Worm (Caenorhabditis elegans) whole organism, young adult: ENCODE measurements around the gene C16A11.3.

Experiments used
- B0019.2 ChIP-seq: fragments of 200-800 bp; sonication (Bioruptor generic); conservative IDR thresholded peaks from 2 replicates; pipeline ENCODE4 v1.3.6; 2022; ENCODE audit warnings: missing genetic modification reagents, missing genetic modification characterization, missing compliant biosample characterization
- C06A6.2 ChIP-seq: fragments of 200-800 bp; sonication (Bioruptor generic); conservative IDR thresholded peaks from 2 replicates; pipeline ENCODE4 v1.3.6; 2022; ENCODE audit warnings: missing genetic modification characterization, missing compliant biosample characterization
- D2030.7 ChIP-seq: fragments of 200-800 bp; sonication (Bioruptor generic); IDR thresholded peaks from 2 replicates; pipeline ENCODE4 v1.3.6; 2022; ENCODE audit warnings: missing genetic modification reagents, missing genetic modification characterization, missing compliant biosample characterization
- F10E7.11 ChIP-seq: sonication (generic microtip); optimal IDR thresholded peaks from 2 replicates; lab custom pipeline; 2017; ENCODE audit warnings: mild to moderate bottlenecking, missing genetic modification characterization, moderate library complexity, missing compliant biosample characterization
- F33H1.4 ChIP-seq: fragments of 200-800 bp; sonication (Bioruptor generic); IDR thresholded peaks from 2 replicates; pipeline ENCODE4 v1.3.6; 2022; ENCODE audit warnings: missing genetic modification reagents, missing genetic modification characterization, missing compliant biosample characterization
- F37B4.10 ChIP-seq: fragments of 200-800 bp; sonication (Bioruptor generic); IDR thresholded peaks from 2 replicates; pipeline ENCODE4 v1.3.6; 2022; ENCODE audit warnings: missing genetic modification characterization, missing compliant biosample characterization
- F49E8.2 ChIP-seq: sonication (generic microtip); optimal IDR thresholded peaks from 3 replicates; lab custom pipeline; 2017; ENCODE audit warnings: missing genetic modification characterization, mild to moderate bottlenecking, missing compliant biosample characterization, antibody characterized with exemption, moderate library complexity; ENCODE audit not compliant: insufficient read depth
- F52B5.7 ChIP-seq: sonication (generic microtip); optimal IDR thresholded peaks from 2 replicates; lab custom pipeline; 2016; ENCODE audit warnings: mild to moderate bottlenecking, missing genetic modification characterization, missing compliant biosample characterization
- K11D2.4 ChIP-seq: fragments of 200-800 bp; sonication (Bioruptor generic); IDR thresholded peaks from 2 replicates; pipeline ENCODE4 v1.3.6; 2022; ENCODE audit warnings: missing genetic modification reagents, missing genetic modification characterization, missing compliant biosample characterization
- T07F8.4 ChIP-seq: sonication (generic microtip); optimal IDR thresholded peaks from 2 replicates; lab custom pipeline; 2016; ENCODE audit warnings: mild to moderate bottlenecking, missing genetic modification characterization, moderate library complexity, missing compliant biosample characterization
- Y53G8AR.9 ChIP-seq: fragments of 200-800 bp; sonication (Bioruptor generic); conservative IDR thresholded peaks from 2 replicates; pipeline ENCODE4 v1.3.6; 2022; ENCODE audit warnings: missing genetic modification reagents, missing genetic modification characterization, missing compliant biosample characterization
- Y56A3A.18 ChIP-seq: fragments of 200-800 bp; sonication (Bioruptor generic); IDR thresholded peaks from 2 replicates; pipeline ENCODE4 v1.3.6; 2022; ENCODE audit warnings: missing genetic modification reagents, missing genetic modification characterization, missing compliant biosample characterization
- atf-7 ChIP-seq: sonication (generic microtip); optimal IDR thresholded peaks from 2 replicates; lab custom pipeline; 2017; ENCODE audit warnings: mild to moderate bottlenecking, missing genetic modification characterization, missing compliant biosample characterization
- athp-1 ChIP-seq: sonication (generic microtip); optimal IDR thresholded peaks from 2 replicates; lab custom pipeline; 2017; ENCODE audit warnings: mild to moderate bottlenecking, missing genetic modification characterization, missing compliant biosample characterization
- attf-5 ChIP-seq: fragments of 200-800 bp; sonication (Bioruptor generic); optimal IDR thresholded peaks from 2 replicates; lab custom pipeline; 2018; ENCODE audit warnings: mild to moderate bottlenecking, missing genetic modification characterization, missing compliant biosample characterization
- bed-1 ChIP-seq: fragments of 200-800 bp; sonication (Bioruptor generic); IDR thresholded peaks from 2 replicates; pipeline ENCODE4 v1.3.6; 2022; ENCODE audit warnings: missing genetic modification reagents, missing genetic modification characterization, missing compliant biosample characterization
- bed-2 ChIP-seq: fragments of 200-800 bp; sonication (Bioruptor generic); IDR thresholded peaks from 2 replicates; pipeline ENCODE4 v1.3.6; 2022; ENCODE audit warnings: missing genetic modification reagents, missing genetic modification characterization, missing compliant biosample characterization
- ceh-58 ChIP-seq: fragments of 200-800 bp; sonication (Bioruptor generic); IDR thresholded peaks from 2 replicates; pipeline ENCODE4 v1.3.6; 2022; ENCODE audit warnings: missing genetic modification characterization, missing compliant biosample characterization
- ceh-91 ChIP-seq: fragments of 200-800 bp; sonication (Bioruptor generic); IDR thresholded peaks from 2 replicates; pipeline ENCODE4 v1.3.6; 2022; ENCODE audit warnings: missing genetic modification reagents, missing genetic modification characterization, missing compliant biosample characterization
- die-1 ChIP-seq: sonication (generic microtip); optimal IDR thresholded peaks from 2 replicates; lab custom pipeline; 2016; ENCODE audit warnings: missing genotype, mild to moderate bottlenecking, missing genetic modification characterization, missing compliant biosample characterization
- efl-1 ChIP-seq: fragments of 150-350 bp; optimal IDR thresholded peaks from 2 replicates; lab custom pipeline; 2014; ENCODE audit warnings: missing biosample characterization, missing genetic modification reagents, missing genetic modification characterization
- egl-18 ChIP-seq: fragments of 200-800 bp; sonication (Bioruptor generic); IDR thresholded peaks from 2 replicates; pipeline ENCODE4 v1.3.6; 2022; ENCODE audit warnings: missing genetic modification reagents, missing genetic modification characterization, missing compliant biosample characterization
- egrh-3 ChIP-seq: fragments of 200-800 bp; sonication (Bioruptor generic); IDR thresholded peaks from 2 replicates; pipeline ENCODE4 v1.3.6; 2022; ENCODE audit warnings: missing genetic modification reagents, missing genetic modification characterization, missing compliant biosample characterization
- hmg-1.2 ChIP-seq: fragments of 200-800 bp; sonication (Bioruptor generic); IDR thresholded peaks from 2 replicates; pipeline ENCODE4 v1.3.6; 2022; ENCODE audit warnings: missing genetic modification reagents, missing genetic modification characterization, missing compliant biosample characterization
- hmg-20 ChIP-seq: fragments of 200-800 bp; sonication (Bioruptor generic); IDR thresholded peaks from 2 replicates; pipeline ENCODE4 v1.3.6; 2022; ENCODE audit warnings: missing genetic modification reagents, missing genetic modification characterization, missing compliant biosample characterization
- hrde-1 ChIP-seq: sonication (generic microtip); optimal IDR thresholded peaks from 2 replicates; lab custom pipeline; 2016; ENCODE audit warnings: missing genetic modification characterization, mild to moderate bottlenecking, missing compliant biosample characterization, moderate library complexity, missing genotype, missing genetic modification reagents, borderline replicate concordance
- lag-1 ChIP-seq: fragments of 200-800 bp; sonication (Bioruptor generic); IDR thresholded peaks from 2 replicates; pipeline ENCODE4 v1.3.6; 2022; ENCODE audit warnings: missing genetic modification reagents, missing genetic modification characterization, missing compliant biosample characterization
- let-526 ChIP-seq: fragments of 200-800 bp; sonication (Bioruptor generic); IDR thresholded peaks from 2 replicates; pipeline ENCODE4 v1.3.6; 2022; ENCODE audit warnings: missing genetic modification reagents, missing genetic modification characterization, missing compliant biosample characterization
- lin-40 ChIP-seq: sonication (generic microtip); optimal IDR thresholded peaks from 2 replicates; lab custom pipeline; 2016; ENCODE audit warnings: missing genetic modification characterization, mild to moderate bottlenecking, missing compliant biosample characterization, missing genotype, missing genetic modification reagents
- lin-54 ChIP-seq: fragments of 200-800 bp; sonication (Bioruptor generic); optimal IDR thresholded peaks from 2 replicates; lab custom pipeline; 2018; ENCODE audit warnings: mild to moderate bottlenecking, missing genetic modification characterization, missing compliant biosample characterization
- lsl-1 ChIP-seq: fragments of 200-800 bp; sonication (Bioruptor generic); optimal IDR thresholded peaks from 2 replicates; lab custom pipeline; 2018; ENCODE audit warnings: mild to moderate bottlenecking, missing genetic modification characterization, moderate library complexity, missing compliant biosample characterization
- madf-10 ChIP-seq: sonication (generic microtip); optimal IDR thresholded peaks from 2 replicates; lab custom pipeline; 2016; ENCODE audit warnings: mild to moderate bottlenecking, missing genetic modification characterization, missing compliant biosample characterization
- madf-3 ChIP-seq: fragments of 200-800 bp; sonication (Bioruptor generic); IDR thresholded peaks from 2 replicates; pipeline ENCODE4 v1.3.6; 2022; ENCODE audit warnings: missing genetic modification reagents, missing genetic modification characterization, missing compliant biosample characterization
- madf-8 ChIP-seq: fragments of 200-800 bp; sonication (Bioruptor generic); conservative IDR thresholded peaks from 2 replicates; pipeline ENCODE4 v1.3.6; 2022; ENCODE audit warnings: missing genetic modification reagents, missing genetic modification characterization, missing compliant biosample characterization
- nhr-179 ChIP-seq: sonication (generic microtip); optimal IDR thresholded peaks from 2 replicates; lab custom pipeline; 2016; ENCODE audit warnings: mild to moderate bottlenecking, missing genetic modification characterization, missing compliant biosample characterization
- nhr-80 ChIP-seq: sonication (generic microtip); optimal IDR thresholded peaks from 2 replicates; lab custom pipeline; 2016; ENCODE audit warnings: missing genetic modification characterization, missing compliant biosample characterization
- nhr-90 ChIP-seq: sonication (generic microtip); optimal IDR thresholded peaks from 2 replicates; lab custom pipeline; 2016; ENCODE audit warnings: missing genotype, mild to moderate bottlenecking, missing genetic modification characterization, missing compliant biosample characterization
- rcor-1 ChIP-seq: fragments of 200-800 bp; sonication (Bioruptor generic); IDR thresholded peaks from 2 replicates; pipeline ENCODE4 v1.3.6; 2022; ENCODE audit warnings: missing genetic modification reagents, missing genetic modification characterization, missing compliant biosample characterization
- repo-1 ChIP-seq: sonication (generic microtip); optimal IDR thresholded peaks from 2 replicates; lab custom pipeline; 2017; ENCODE audit warnings: mild to moderate bottlenecking, missing genetic modification characterization, missing compliant biosample characterization
- rpc-1 ChIP-seq, 2 experiments: fragments of 150-350 bp in 1 of 2; sonication (generic microtip) in 1 of 2; optimal IDR thresholded peaks; 2 replicates each; lab custom pipeline; 2014 to 2018; ENCODE audit warnings: missing biosample characterization in 1 of 2, missing genetic modification characterization in 1 of 2, missing genetic modification reagents in 1 of 2, missing genotype in 1 of 2
- snpc-4 ChIP-seq, 5 experiments: fragments of 150-350 bp in 1 of 5; sonication (generic microtip) in 4 of 5; optimal IDR thresholded peaks; 2 replicates each; lab custom pipeline; 2014 to 2018; ENCODE audit warnings: missing genetic modification characterization in 5 of 5, missing biosample characterization in 3 of 5, antibody characterized with exemption in 2 of 5, mild to moderate bottlenecking in 2 of 5, missing compliant biosample characterization in 2 of 5, missing genotype in 2 of 5, moderate library complexity in 2 of 5, missing genetic modification reagents in 1 of 5
- sptf-2 ChIP-seq: fragments of 200-800 bp; sonication (Bioruptor generic); optimal IDR thresholded peaks from 2 replicates; lab custom pipeline; 2018; ENCODE audit warnings: mild to moderate bottlenecking, missing genetic modification characterization, missing compliant biosample characterization
- unc-130 ChIP-seq: sonication (generic microtip); optimal IDR thresholded peaks from 2 replicates; lab custom pipeline; 2016; ENCODE audit warnings: missing genetic modification reagents, missing genetic modification characterization, missing compliant biosample characterization
- unc-62 ChIP-seq: fragments of 150-350 bp; optimal IDR thresholded peaks from 2 replicates; lab custom pipeline; 2014; ENCODE audit warnings: missing biosample characterization, missing genetic modification reagents, missing genetic modification characterization
- zim-3 ChIP-seq: sonication (generic microtip); optimal IDR thresholded peaks from 2 replicates; lab custom pipeline; 2017; ENCODE audit warnings: mild to moderate bottlenecking, missing genetic modification characterization, moderate library complexity, missing compliant biosample characterization
- ztf-22 ChIP-seq: fragments of 200-800 bp; sonication (Bioruptor generic); optimal IDR thresholded peaks from 2 replicates; lab custom pipeline; 2018; ENCODE audit warnings: mild to moderate bottlenecking, missing genetic modification characterization, moderate library complexity, missing compliant biosample characterization
- ztf-28 ChIP-seq: fragments of 200-800 bp; sonication (Bioruptor generic); IDR thresholded peaks from 2 replicates; pipeline ENCODE4 v1.3.6; 2022; ENCODE audit warnings: missing genetic modification reagents, missing genetic modification characterization, missing compliant biosample characterization

C16A11.3 gene

ce11 chrII:4215318-4215717 is 14.0 kb upstream of the C16A11.3 start, which contains the start of gene F31D5.2:
Gene F31D5.2 (plus strand): TSS chrII:4215618.
- TF ChIP-seq repo-1 (tag; lab: Kevin White, UChicago) = no peak
- TF ChIP-seq unc-130 = no peak
- TF ChIP-seq nhr-80 (tag; lab: Kevin White, UChicago) = no peak
- TF ChIP-seq atf-7 (tag; lab: Kevin White, UChicago) = no peak
- no peak for TF ChIP-seq hmg-20
- no peak for TF ChIP-seq egrh-3
- no peak for TF ChIP-seq B0019.2
- TF ChIP-seq nhr-179 = no peak
- no peak for TF ChIP-seq madf-10
- TF ChIP-seq efl-1 (GFP tag; lab: Kevin White, UChicago) = no peak
- TF ChIP-seq rcor-1 (GFP tag; lab: Robert Waterston, UW) = no peak
- no peak for TF ChIP-seq lsl-1
- no peak for TF ChIP-seq Y53G8AR.9 (GFP tag; lab: Robert Waterston, UW)
- no peak for TF ChIP-seq Y56A3A.18 (GFP tag; lab: Robert Waterston, UW)
- TF ChIP-seq C06A6.2 (GFP tag; lab: Robert Waterston, UW) = no peak

ce11 chrII:4219062-4219461 is 10.3 kb upstream of the C16A11.3 start, which contains the start of gene F31D5.1:
Gene F31D5.1 (plus strand): TSS chrII:4219362.
- no peak for TF ChIP-seq bed-1
- no peak for TF ChIP-seq rpc-1 (optimal IDR thresholded peaks at IDR 0.05; lab: Kevin White, UChicago)
- no peak for TF ChIP-seq rpc-1 (tag; optimal IDR thresholded peaks at IDR 0.05; lab: Kevin White, UChicago)
- no peak for TF ChIP-seq let-526
- no peak for TF ChIP-seq ceh-58
- no peak for TF ChIP-seq egl-18 (GFP tag; lab: Robert Waterston, UW)
- no peak for TF ChIP-seq K11D2.4
- TF ChIP-seq unc-62 (GFP tag; lab: Kevin White, UChicago) = no peak
- no peak for TF ChIP-seq lin-40 (tag; lab: Kevin White, UChicago)
- no peak for TF ChIP-seq bed-2 (GFP tag; lab: Robert Waterston, UW)
- no peak for TF ChIP-seq zim-3 (tag; lab: Kevin White, UChicago)
- TF ChIP-seq hrde-1 (tag; lab: Kevin White, UChicago) = no peak
- TF ChIP-seq hmg-1.2 (GFP tag; lab: Robert Waterston, UW) = no peak
- TF ChIP-seq die-1 (tag; lab: Kevin White, UChicago) = no peak
- TF ChIP-seq ztf-22 = no peak
- no peak for TF ChIP-seq F10E7.11
- TF ChIP-seq nhr-90 (tag; lab: Kevin White, UChicago) = no peak
- TF ChIP-seq attf-5 (GFP tag; lab: Kevin White, UChicago) = no peak
- no peak for TF ChIP-seq lag-1
- no peak for TF ChIP-seq snpc-4 (GFP tag; optimal IDR thresholded peaks at IDR 0.05; lab: Kevin White, UChicago)
- TF ChIP-seq snpc-4 (tag; optimal IDR thresholded peaks at IDR 0.05; lab: Kevin White, UChicago) = no peak
- no peak for TF ChIP-seq unc-130

ce11 chrII:4222469-4222868 is 6.9 kb upstream of the C16A11.3 start:
- TF ChIP-seq ceh-91 (GFP tag; lab: Robert Waterston, UW) = peak; percentile 82
- TF ChIP-seq snpc-4 (GFP tag; optimal IDR thresholded peaks at IDR 0.05; lab: Kevin White, UChicago) = no peak
- no peak for TF ChIP-seq snpc-4 (tag; optimal IDR thresholded peaks at IDR 0.05; lab: Kevin White, UChicago)
- no peak for TF ChIP-seq sptf-2 (GFP tag; lab: Kevin White, UChicago)
- peak; percentile 50 for TF ChIP-seq lin-54 (GFP tag; lab: Kevin White, UChicago)
- TF ChIP-seq egrh-3 = no peak
- TF ChIP-seq efl-1 (GFP tag; lab: Kevin White, UChicago) = peak; percentile 41
- TF ChIP-seq F52B5.7 (tag; lab: Kevin White, UChicago) = no peak
- no peak for TF ChIP-seq Y53G8AR.9 (GFP tag; lab: Robert Waterston, UW)
- peak; percentile 92 for TF ChIP-seq madf-8 (GFP tag; lab: Robert Waterston, UW)
- TF ChIP-seq F37B4.10 = no peak
- no peak for TF ChIP-seq ztf-28 (GFP tag; lab: Robert Waterston, UW)
- TF ChIP-seq lsl-1 = peak; percentile 95
- TF ChIP-seq F49E8.2 = peak; percentile 25
- TF ChIP-seq athp-1 = no peak
- no peak for TF ChIP-seq madf-3 (GFP tag; lab: Robert Waterston, UW)
- TF ChIP-seq T07F8.4 (tag; lab: Kevin White, UChicago) = no peak
- TF ChIP-seq F33H1.4 (GFP tag; lab: Robert Waterston, UW) = peak; percentile 92
- peak; percentile 65; the same call in 1 of the 2 replicates for TF ChIP-seq D2030.7
- no peak for TF ChIP-seq Y56A3A.18 (GFP tag; lab: Robert Waterston, UW)
